Worm (Caenorhabditis elegans) whole organism, late embryonic: Measurements from ENCODE around the gene pak-1.

Experiments used
- ceh-31 ChIP-seq: sonication (generic microtip); optimal IDR thresholded peaks from 2 replicates; lab custom pipeline; 2016; ENCODE audit warnings: missing genetic modification characterization, missing compliant biosample characterization
- hlh-6 ChIP-seq: sonication (generic microtip); optimal IDR thresholded peaks from 2 replicates; lab custom pipeline; 2016; ENCODE audit warnings: missing genotype, missing genetic modification characterization, missing compliant biosample characterization
- pros-1 ChIP-seq: fragments of 150-350 bp; optimal IDR thresholded peaks from 2 replicates; lab custom pipeline; 2014; ENCODE audit warnings: missing biosample characterization, missing genetic modification reagents, missing genetic modification characterization
- sdc-2 ChIP-seq: sonication (generic microtip); optimal IDR thresholded peaks from 2 replicates; lab custom pipeline; 2016; ENCODE audit warnings: missing genotype, missing genetic modification characterization, missing compliant biosample characterization

DNA sequence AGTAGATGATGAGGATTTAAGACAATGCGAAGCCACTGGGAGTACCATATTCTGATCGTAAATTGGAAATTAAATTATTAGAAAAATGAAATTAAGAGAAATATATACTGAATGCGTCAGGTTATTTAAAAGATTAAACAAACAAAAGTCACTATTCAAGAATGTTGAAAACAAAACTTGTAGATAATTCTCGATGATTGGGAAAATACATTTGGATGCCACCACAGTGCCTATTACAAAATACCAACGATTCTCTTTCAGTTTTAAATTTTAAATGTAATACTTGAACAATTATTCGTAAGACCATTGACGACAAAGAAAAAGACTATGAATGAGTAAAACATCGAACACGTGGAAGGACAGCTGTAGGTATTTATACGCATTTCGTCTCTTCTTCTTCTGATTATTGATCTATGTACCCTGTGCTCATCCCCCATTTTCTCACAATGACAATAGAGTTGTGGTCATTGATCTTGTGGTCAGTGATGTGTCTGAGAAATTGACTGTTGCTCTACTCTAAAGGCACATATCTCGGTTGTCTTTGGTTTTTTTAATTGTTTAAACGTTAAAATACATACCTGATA is 28.4 kb downstream of the pak-1 start, which contains the start of gene C09B8.4:
- TF ChIP-seq ceh-31 (tag; lab: Kevin White, UChicago), result no peak
- TF ChIP-seq sdc-2 (tag; lab: Kevin White, UChicago), result no peak
- TF ChIP-seq pros-1 (tag; lab: Kevin White, UChicago), result no peak
- TF ChIP-seq hlh-6 (tag; lab: Kevin White, UChicago), result no peak
